Worm (Caenorhabditis elegans): ENCODE results near the gene B0244.17.

ce11 chrIII:5755204-5755603 is 22.2 kb downstream of the B0244.17 start, which contains the start of gene ida-1:
- TF ChIP-seq ama-1 (optimal IDR thresholded peaks at IDR 0.05): no peak
- TF ChIP-seq F13C5.2 (tag; optimal IDR thresholded peaks at IDR 0.05): no peak
- no peak for TF ChIP-seq hmbx-1 (tag; optimal IDR thresholded peaks at IDR 0.05)

All from whole organism, early embryonic.